Fruit fly (Drosophila melanogaster): ENCODE data around the gene sky.

- TF ChIP-seq Pif1B (GFP tag; optimal IDR thresholded peaks at IDR 0.05): no peak
- TF ChIP-seq CG14655 (GFP tag; optimal IDR thresholded peaks at IDR 0.05): no peak
Measured at dm6 chr2L:20934678-20935077, 15.9 kb upstream of the sky start.

Data from whole organism, pupa.